Worm (Caenorhabditis elegans) whole organism, L1 larva: ENCODE results near the gene C27B7.2.

ENCODE experiments used
- swsn-7 ChIP-seq: sonication (generic microtip); optimal IDR thresholded peaks from 2 replicates; lab custom pipeline; 2016; ENCODE audit warnings: missing genetic modification characterization, missing compliant biosample characterization
- zag-1 ChIP-seq: fragments of 150-350 bp; optimal IDR thresholded peaks from 2 replicates; lab custom pipeline; 2014; ENCODE audit warnings: missing biosample characterization, missing genetic modification characterization

- TF ChIP-seq swsn-7 (no peak), zag-1 (tag; lab: Kevin White, UChicago) (no peak)
Observed at ce11 chrIV:8844457-8844856, 48.2 kb upstream of the C27B7.2 start, which contains the start of gene T11B7.2.
